In the genomic region with DNA sequence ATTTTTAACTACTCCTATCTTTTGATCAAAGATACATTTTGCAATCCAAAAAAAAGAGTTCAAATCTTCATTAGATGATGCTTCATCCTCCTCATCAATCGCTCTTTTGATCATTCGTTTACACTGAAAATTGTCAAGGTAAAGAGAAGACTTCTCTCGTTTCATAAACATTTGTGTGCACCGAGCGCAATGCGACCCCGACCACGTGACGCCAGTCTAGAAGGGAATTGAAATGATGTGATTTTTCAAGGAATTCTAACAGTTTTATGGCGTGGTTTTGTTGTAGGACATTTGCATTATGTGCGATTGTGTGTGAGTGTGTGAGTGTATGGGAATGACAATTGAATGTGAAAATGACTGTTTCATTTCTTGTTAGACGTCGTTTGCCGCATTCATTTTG, we compare ENCODE assay signal across 7 worm cellular contexts.
A peak's percentile ranks its signal among the peaks of the same experiment; 100 is the strongest.
TF ChIP-seq lines count a peak whose summit lies in the region.

No protein-coding gene starts in this region.

TF ChIP-seq in whole organism, L1 larva, 84 proteins besides CTCF, POLR2A, EP300 and RAD21 (continues in another document):
- peak; percentile 48 for TF ChIP-seq lir-3 (tag; optimal IDR thresholded peaks at IDR 0.05; lab: Kevin White, UChicago; ENCODE audit: poor library complexity)
- no peak for TF ChIP-seq fkh-10 (GFP tag; optimal IDR thresholded peaks at IDR 0.05; lab: Kevin White, UChicago)
- TF ChIP-seq ces-1 (GFP tag; optimal IDR thresholded peaks at IDR 0.05; lab: Kevin White, UChicago): no peak
- TF ChIP-seq alr-1 (tag; optimal IDR thresholded peaks at IDR 0.05; lab: Kevin White, UChicago; ENCODE audit: borderline replicate concordance): no peak
- TF ChIP-seq ceh-8 (GFP tag; optimal IDR thresholded peaks at IDR 0.05; lab: Kevin White, UChicago): no peak
- TF ChIP-seq pqm-1 (tag; optimal IDR thresholded peaks at IDR 0.05; lab: Kevin White, UChicago): no peak
- no peak for TF ChIP-seq grh-1 (GFP tag; IDR thresholded peaks at IDR 0.05; lab: Robert Waterston, UW)
- no peak for TF ChIP-seq nhr-84 (tag; optimal IDR thresholded peaks at IDR 0.05; lab: Kevin White, UChicago)
- TF ChIP-seq pax-3 (tag; optimal IDR thresholded peaks at IDR 0.05; lab: Kevin White, UChicago): no peak
- no peak for TF ChIP-seq C34B4.2 (tag; optimal IDR thresholded peaks at IDR 0.05; lab: Kevin White, UChicago)
- TF ChIP-seq nhr-11 (tag; optimal IDR thresholded peaks at IDR 0.05; lab: Kevin White, UChicago): no peak
- no peak for TF ChIP-seq snpc-4 (tag; optimal IDR thresholded peaks at IDR 0.05; lab: Kevin White, UChicago)
- no peak for TF ChIP-seq nhr-237 (tag; optimal IDR thresholded peaks at IDR 0.05; lab: Kevin White, UChicago)

TF ChIP-seq in whole organism, L2 larva, 48 proteins besides CTCF, POLR2A, EP300 and RAD21 (continues in another document):
- no peak for TF ChIP-seq elt-1 (tag; optimal IDR thresholded peaks at IDR 0.05; lab: Kevin White, UChicago)
- no peak for TF ChIP-seq snpc-4 (tag; optimal IDR thresholded peaks at IDR 0.05; lab: Kevin White, UChicago)
- TF ChIP-seq crh-2 (tag; optimal IDR thresholded peaks at IDR 0.05; lab: Kevin White, UChicago): no peak
- TF ChIP-seq lin-13 (GFP tag; optimal IDR thresholded peaks at IDR 0.05; lab: Kevin White, UChicago): peak; percentile 1
- TF ChIP-seq nhr-10 (tag; optimal IDR thresholded peaks at IDR 0.05; lab: Kevin White, UChicago): no peak
- no peak for TF ChIP-seq mab-5 (tag; optimal IDR thresholded peaks at IDR 0.05; lab: Kevin White, UChicago)
- peak; percentile 29 for TF ChIP-seq nhr-6 (tag; optimal IDR thresholded peaks at IDR 0.05; lab: Kevin White, UChicago)
- no peak for TF ChIP-seq nhr-23 (tag; optimal IDR thresholded peaks at IDR 0.05; lab: Kevin White, UChicago)
- peak; percentile 15 for TF ChIP-seq ztf-4 (tag; optimal IDR thresholded peaks at IDR 0.05; lab: Kevin White, UChicago)
- TF ChIP-seq nhr-77 (tag; optimal IDR thresholded peaks at IDR 0.05; lab: Kevin White, UChicago): no peak
- TF ChIP-seq nhr-237 (tag; optimal IDR thresholded peaks at IDR 0.05; lab: Kevin White, UChicago): no peak
- peak; percentile 26 for TF ChIP-seq C34F6.9 (tag; optimal IDR thresholded peaks at IDR 0.05; lab: Kevin White, UChicago)
- peak; percentile 62 for TF ChIP-seq F13H6.1 (tag; optimal IDR thresholded peaks at IDR 0.05; lab: Kevin White, UChicago)

TF ChIP-seq in whole organism, L3 larva, 47 proteins besides CTCF, POLR2A, EP300 and RAD21:
- TF ChIP-seq nfya-1 (tag; optimal IDR thresholded peaks at IDR 0.05; lab: Kevin White, UChicago; ENCODE audit: insufficient read depth) (peak; percentile 26), egl-5 (tag; optimal IDR thresholded peaks at IDR 0.05; lab: Kevin White, UChicago) (peak; percentile 86), pha-4 (tag; optimal IDR thresholded peaks at IDR 0.05; lab: Kevin White, UChicago) (peak; percentile 25), jun-1 (tag; optimal IDR thresholded peaks at IDR 0.05; lab: Kevin White, UChicago) (no peak), nhr-25 (tag; optimal IDR thresholded peaks at IDR 0.05; lab: Kevin White, UChicago) (peak; percentile 20), elt-2 (tag; optimal IDR thresholded peaks at IDR 0.05; lab: Kevin White, UChicago) (peak; percentile 50), elt-3 (tag; optimal IDR thresholded peaks at IDR 0.05; lab: Kevin White, UChicago) (no peak), mdl-1 (tag; optimal IDR thresholded peaks at IDR 0.05; lab: Kevin White, UChicago) (peak; percentile 64)

TF ChIP-seq in whole organism, L4 larva, 104 proteins besides CTCF, POLR2A, EP300 and RAD21 (continues in another document):
- peak; percentile 26 for TF ChIP-seq nhr-11 (tag; optimal IDR thresholded peaks at IDR 0.05; lab: Kevin White, UChicago)
- TF ChIP-seq tra-1 (GFP tag; IDR thresholded peaks at IDR 0.05; lab: Robert Waterston, UW): peak; percentile 49; the same call in 1 of the 2 replicates
- 0 out of 2 replicates have a peak, but pooled peaks have one; percentile 5 for TF ChIP-seq php-3 (GFP tag; IDR thresholded peaks at IDR 0.05; lab: Robert Waterston, UW)
- TF ChIP-seq attf-4 (tag; optimal IDR thresholded peaks at IDR 0.05; lab: Kevin White, UChicago): no peak
- no peak; the same call in 1 of the 2 replicates for TF ChIP-seq lin-1 (GFP tag; IDR thresholded peaks at IDR 0.05; lab: Robert Waterston, UW)
- peak; percentile 16 for TF ChIP-seq nhr-28 (tag; optimal IDR thresholded peaks at IDR 0.05; lab: Kevin White, UChicago)
- TF ChIP-seq nhr-102 (tag; optimal IDR thresholded peaks at IDR 0.05; lab: Kevin White, UChicago): no peak
- TF ChIP-seq T26A8.4 (GFP tag; IDR thresholded peaks at IDR 0.05; lab: Robert Waterston, UW): no peak
- peak; percentile 62 for TF ChIP-seq hlh-11 (tag; optimal IDR thresholded peaks at IDR 0.05; lab: Kevin White, UChicago)
- TF ChIP-seq hif-1 (tag; optimal IDR thresholded peaks at IDR 0.05; lab: Kevin White, UChicago): peak in 1 of 2 experiments; percentile 58
- TF ChIP-seq mxl-3 (GFP tag; optimal IDR thresholded peaks at IDR 0.05; lab: Kevin White, UChicago): peak; percentile 49
- no peak for TF ChIP-seq nhr-25 (tag; optimal IDR thresholded peaks at IDR 0.05; lab: Kevin White, UChicago; ENCODE audit: borderline replicate concordance, insufficient read depth)
- no peak for TF ChIP-seq sdz-12 (GFP tag; optimal IDR thresholded peaks at IDR 0.05; lab: Kevin White, UChicago)

TF ChIP-seq in whole organism, late embryonic, 69 proteins besides CTCF, POLR2A, EP300 and RAD21:
- TF ChIP-seq fax-1 (tag; optimal IDR thresholded peaks at IDR 0.05; lab: Kevin White, UChicago): no peak
- TF ChIP-seq sdc-2 (tag; optimal IDR thresholded peaks at IDR 0.05; lab: Kevin White, UChicago): no peak
- no peak for TF ChIP-seq pha-2 (tag; optimal IDR thresholded peaks at IDR 0.05; lab: Kevin White, UChicago)
- TF ChIP-seq unc-55 (GFP tag; optimal IDR thresholded peaks at IDR 0.05; lab: Kevin White, UChicago): no peak
- TF ChIP-seq elt-2 (tag; optimal IDR thresholded peaks at IDR 0.05; lab: Kevin White, UChicago): no peak
- TF ChIP-seq ceh-31 (tag; optimal IDR thresholded peaks at IDR 0.05; lab: Kevin White, UChicago): no peak
- peak; percentile 35 for TF ChIP-seq hlh-30 (tag; optimal IDR thresholded peaks at IDR 0.05; lab: Kevin White, UChicago; ENCODE audit: insufficient read depth)
- no peak for TF ChIP-seq ceh-45 (GFP tag; IDR thresholded peaks at IDR 0.05; lab: Robert Waterston, UW)

TF ChIP-seq in whole organism, mixed stage, embryonic, 35 proteins besides CTCF, POLR2A, EP300 and RAD21:
- TF ChIP-seq hlh-1 (tag; optimal IDR thresholded peaks at IDR 0.05; lab: Kevin White, UChicago): peak; percentile 19
- TF ChIP-seq mls-2 (tag; optimal IDR thresholded peaks at IDR 0.05; lab: Kevin White, UChicago): no peak

TF ChIP-seq in whole organism, young adult, 124 proteins besides CTCF, POLR2A, EP300 and RAD21:
- TF ChIP-seq nhr-179 (tag; optimal IDR thresholded peaks at IDR 0.05; lab: Kevin White, UChicago) (no peak), K11D2.4 (GFP tag; IDR thresholded peaks at IDR 0.05; lab: Robert Waterston, UW) (no peak), nhr-80 (tag; optimal IDR thresholded peaks at IDR 0.05; lab: Kevin White, UChicago) (peak; percentile 33), lin-35 (GFP tag; optimal IDR thresholded peaks at IDR 0.05; lab: Kevin White, UChicago) (no peak), somi-1 (GFP tag; optimal IDR thresholded peaks at IDR 0.05; lab: Kevin White, UChicago) (peak; percentile 34), cebp-1 (GFP tag; IDR thresholded peaks at IDR 0.05; lab: Robert Waterston, UW) (no peak), cebp-1 (tag; optimal IDR thresholded peaks at IDR 0.05; lab: Kevin White, UChicago) (peak; percentile 35), ztf-22 (GFP tag; optimal IDR thresholded peaks at IDR 0.05; lab: Kevin White, UChicago) (peak; percentile 19), C06A6.2 (GFP tag; conservative IDR thresholded peaks at IDR 0.05; lab: Robert Waterston, UW) (peak; percentile 47; the same call in 1 of the 2 replicates), egl-18 (GFP tag; IDR thresholded peaks at IDR 0.05; lab: Robert Waterston, UW) (no peak)
